Fruit fly (Drosophila melanogaster): ENCODE data around the gene CG32756.

CG32756 gene

dm6 chrX:5964169-5964686, 18.7 kb downstream of the CG32756 start:
- TF ChIP-seq CG8478 (optimal IDR thresholded peaks at IDR 0.05) (no peak), EcR (GFP tag; optimal IDR thresholded peaks at IDR 0.05) (no peak), psq (optimal IDR thresholded peaks at IDR 0.05) (no peak), usp (GFP tag; optimal IDR thresholded peaks at IDR 0.05) (no peak), Dll (optimal IDR thresholded peaks at IDR 0.05) (no peak), pan (optimal IDR thresholded peaks at IDR 0.05) (no peak)

dm6 chrX:5965517-5966397, 20.3 kb downstream of the CG32756 start, which contains the start of gene Grip:
Gene Grip (plus strand): TSS chrX:5966279.
- TF ChIP-seq pan (optimal IDR thresholded peaks at IDR 0.05) (no peak), Dll (optimal IDR thresholded peaks at IDR 0.05) (no peak), EcR (GFP tag; optimal IDR thresholded peaks at IDR 0.05) (no peak), usp (GFP tag; optimal IDR thresholded peaks at IDR 0.05) (no peak), psq (optimal IDR thresholded peaks at IDR 0.05) (no peak), CG8478 (optimal IDR thresholded peaks at IDR 0.05) (no peak)

dm6 chrX:5968094-5968723, 22.7 kb downstream of the CG32756 start:
- TF ChIP-seq pan (optimal IDR thresholded peaks at IDR 0.05): no peak
- no peak for TF ChIP-seq psq (optimal IDR thresholded peaks at IDR 0.05)
- no peak for TF ChIP-seq Dll (optimal IDR thresholded peaks at IDR 0.05)
- TF ChIP-seq usp (GFP tag; optimal IDR thresholded peaks at IDR 0.05): no peak
- TF ChIP-seq EcR (GFP tag; optimal IDR thresholded peaks at IDR 0.05): no peak
- TF ChIP-seq CG8478 (optimal IDR thresholded peaks at IDR 0.05): no peak

dm6 chrX:5969860-5970665, 24.6 kb downstream of the CG32756 start:
- TF ChIP-seq EcR (GFP tag; optimal IDR thresholded peaks at IDR 0.05): no peak
- no peak for TF ChIP-seq psq (optimal IDR thresholded peaks at IDR 0.05)
- TF ChIP-seq pan (optimal IDR thresholded peaks at IDR 0.05): no peak
- TF ChIP-seq CG8478 (optimal IDR thresholded peaks at IDR 0.05): no peak
- TF ChIP-seq Dll (optimal IDR thresholded peaks at IDR 0.05): no peak
- no peak for TF ChIP-seq usp (GFP tag; optimal IDR thresholded peaks at IDR 0.05)

dm6 chrX:5970666-5971057, 25.2 kb downstream of the CG32756 start:
- TF ChIP-seq psq (optimal IDR thresholded peaks at IDR 0.05): no peak
- no peak for TF ChIP-seq Dll (optimal IDR thresholded peaks at IDR 0.05)
- no peak for TF ChIP-seq usp (GFP tag; optimal IDR thresholded peaks at IDR 0.05)
- no peak for TF ChIP-seq CG8478 (optimal IDR thresholded peaks at IDR 0.05)
- TF ChIP-seq pan (optimal IDR thresholded peaks at IDR 0.05): no peak
- TF ChIP-seq EcR (GFP tag; optimal IDR thresholded peaks at IDR 0.05): no peak

- no peak for TF ChIP-seq psq (optimal IDR thresholded peaks at IDR 0.05)
- no peak for TF ChIP-seq usp (GFP tag; optimal IDR thresholded peaks at IDR 0.05)
- no peak for TF ChIP-seq pan (optimal IDR thresholded peaks at IDR 0.05)
- no peak for TF ChIP-seq Dll (optimal IDR thresholded peaks at IDR 0.05)
- no peak for TF ChIP-seq EcR (GFP tag; optimal IDR thresholded peaks at IDR 0.05)
- TF ChIP-seq CG8478 (optimal IDR thresholded peaks at IDR 0.05): no peak
Measured at dm6 chrX:5972030-5972429, 26.5 kb downstream of the CG32756 start.

dm6 chrX:5973389-5974025, 28.0 kb downstream of the CG32756 start:
- TF ChIP-seq psq (optimal IDR thresholded peaks at IDR 0.05): no peak

- TF ChIP-seq psq (optimal IDR thresholded peaks at IDR 0.05): no peak
- no peak for TF ChIP-seq Dll (optimal IDR thresholded peaks at IDR 0.05)
- TF ChIP-seq EcR (GFP tag; optimal IDR thresholded peaks at IDR 0.05): no peak
- no peak for TF ChIP-seq usp (GFP tag; optimal IDR thresholded peaks at IDR 0.05)
- no peak for TF ChIP-seq CG8478 (optimal IDR thresholded peaks at IDR 0.05)
- no peak for TF ChIP-seq pan (optimal IDR thresholded peaks at IDR 0.05)
Measured at dm6 chrX:5974358-5975143, 29.1 kb downstream of the CG32756 start.

dm6 chrX:5977113-5977512, 31.6 kb downstream of the CG32756 start:
- TF ChIP-seq CG8478 (optimal IDR thresholded peaks at IDR 0.05) (no peak), psq (optimal IDR thresholded peaks at IDR 0.05) (no peak), Dll (optimal IDR thresholded peaks at IDR 0.05) (no peak), EcR (GFP tag; optimal IDR thresholded peaks at IDR 0.05) (no peak), pan (optimal IDR thresholded peaks at IDR 0.05) (no peak), usp (GFP tag; optimal IDR thresholded peaks at IDR 0.05) (no peak)

dm6 chrX:5977769-5978168, 32.3 kb downstream of the CG32756 start:
- TF ChIP-seq usp (GFP tag; optimal IDR thresholded peaks at IDR 0.05) (no peak), Dll (optimal IDR thresholded peaks at IDR 0.05) (no peak), EcR (GFP tag; optimal IDR thresholded peaks at IDR 0.05) (no peak), CG8478 (optimal IDR thresholded peaks at IDR 0.05) (no peak), psq (optimal IDR thresholded peaks at IDR 0.05) (no peak), pan (optimal IDR thresholded peaks at IDR 0.05) (no peak)

Data from whole organism.